Worm (Caenorhabditis elegans) whole organism, L4 larva: ENCODE measurements around the gene F20C5.7.

Source experiments
- T20F7.1 ChIP-seq: fragments of 200-800 bp; sonication (Bioruptor generic); optimal IDR thresholded peaks from 2 replicates; lab custom pipeline; 2018; ENCODE audit warnings: mild to moderate bottlenecking, missing genetic modification characterization, missing compliant biosample characterization
- Y5F2A.4 ChIP-seq: fragments of 200-800 bp; sonication (Bioruptor generic); optimal IDR thresholded peaks from 2 replicates; lab custom pipeline; 2018; ENCODE audit warnings: mild to moderate bottlenecking, missing genetic modification characterization, missing compliant biosample characterization
- Y75B8A.6 ChIP-seq: fragments of 200-800 bp; sonication (Bioruptor generic); IDR thresholded peaks from 2 replicates; pipeline ENCODE4 v1.3.6; 2022; ENCODE audit warnings: missing genetic modification reagents, missing genetic modification characterization, missing compliant biosample characterization
- arid-1 ChIP-seq: fragments of 200-800 bp; sonication (Bioruptor generic); conservative IDR thresholded peaks from 2 replicates; pipeline ENCODE4 v1.3.6; 2022; ENCODE audit warnings: missing genetic modification reagents, missing genetic modification characterization, missing compliant biosample characterization
- ceh-20 ChIP-seq: fragments of 200-800 bp; sonication (Bioruptor generic); IDR thresholded peaks from 2 replicates; pipeline ENCODE4 v1.3.6; 2022; ENCODE audit warnings: missing genetic modification reagents, missing genetic modification characterization, missing compliant biosample characterization
- ceh-28 ChIP-seq: fragments of 150-350 bp; optimal IDR thresholded peaks from 2 replicates; lab custom pipeline; 2014; ENCODE audit warnings: missing biosample characterization, missing genetic modification reagents, missing genetic modification characterization
- ceh-32 ChIP-seq: sonication (generic microtip); optimal IDR thresholded peaks from 2 replicates; lab custom pipeline; 2016; ENCODE audit warnings: mild to moderate bottlenecking, missing genetic modification characterization, missing compliant biosample characterization; ENCODE audit not compliant: poor library complexity
- ceh-62 ChIP-seq: sonication (generic microtip); optimal IDR thresholded peaks from 2 replicates; lab custom pipeline; 2017; ENCODE audit warnings: missing biosample characterization, missing genetic modification characterization
- ces-1 ChIP-seq: fragments of 150-350 bp; sonication (generic microtip); optimal IDR thresholded peaks from 4 replicates; lab custom pipeline; 2014; ENCODE audit warnings: missing biosample characterization, missing genetic modification reagents, missing genetic modification characterization
- cey-2 ChIP-seq: sonication (generic microtip); optimal IDR thresholded peaks from 3 replicates; lab custom pipeline; 2017; ENCODE audit warnings: missing genetic modification characterization, mild to moderate bottlenecking, missing compliant biosample characterization, antibody characterized with exemption, borderline replicate concordance; ENCODE audit not compliant: insufficient read depth
- daf-12 ChIP-seq: fragments of 150-350 bp; optimal IDR thresholded peaks from 2 replicates; lab custom pipeline; 2014; ENCODE audit warnings: missing biosample characterization, missing genetic modification reagents, missing genetic modification characterization
- daf-16 ChIP-seq, 3 experiments: sonication (generic microtip); optimal IDR thresholded peaks; 2 replicates each; lab custom pipeline; 2016 to 2017; ENCODE audit warnings: missing genetic modification characterization in 3 of 3, missing genetic modification reagents in 3 of 3, mild to moderate bottlenecking in 2 of 3, missing compliant biosample characterization in 2 of 3, missing biosample characterization in 1 of 3, moderate library complexity in 1 of 3
- daf-19 ChIP-seq: fragments of 200-800 bp; sonication (Bioruptor generic); conservative IDR thresholded peaks from 2 replicates; pipeline ENCODE4 v1.3.6; 2022; ENCODE audit warnings: missing genetic modification characterization, missing compliant biosample characterization
- daf-8 ChIP-seq: fragments of 200-800 bp; sonication (Bioruptor generic); IDR thresholded peaks from 2 replicates; pipeline ENCODE4 v1.3.6; 2022; ENCODE audit warnings: missing genetic modification characterization, missing compliant biosample characterization
- dmd-9 ChIP-seq: fragments of 200-800 bp; sonication (Bioruptor generic); IDR thresholded peaks from 2 replicates; pipeline ENCODE4 v1.3.6; 2022; ENCODE audit warnings: missing genetic modification reagents, missing genetic modification characterization, missing compliant biosample characterization
- dve-1 ChIP-seq: sonication (generic microtip); optimal IDR thresholded peaks from 2 replicates; lab custom pipeline; 2017; ENCODE audit warnings: antibody characterized with exemption, mild to moderate bottlenecking, missing genetic modification characterization, missing compliant biosample characterization; ENCODE audit not compliant: insufficient read depth
- egl-27 ChIP-seq: sonication (generic microtip); optimal IDR thresholded peaks from 3 replicates; lab custom pipeline; 2017; ENCODE audit warnings: missing biosample characterization, missing genetic modification reagents, missing genetic modification characterization
- gei-8 ChIP-seq: fragments of 200-800 bp; sonication (Bioruptor generic); optimal IDR thresholded peaks from 2 replicates; lab custom pipeline; 2018; ENCODE audit warnings: mild to moderate bottlenecking, missing genetic modification characterization, missing compliant biosample characterization
- hif-1 ChIP-seq, 2 experiments: sonication (generic microtip); optimal IDR thresholded peaks; 2 replicates each; lab custom pipeline; 2016 to 2017; ENCODE audit warnings: missing compliant biosample characterization in 2 of 2, missing genetic modification characterization in 2 of 2, missing genetic modification reagents in 2 of 2, missing genotype in 2 of 2, mild to moderate bottlenecking in 1 of 2
- jun-1 ChIP-seq: fragments of 150-350 bp; optimal IDR thresholded peaks from 2 replicates; lab custom pipeline; 2014; ENCODE audit warnings: missing biosample characterization, missing genetic modification reagents, missing genetic modification characterization
- lin-13 ChIP-seq: fragments of 150-350 bp; optimal IDR thresholded peaks from 2 replicates; lab custom pipeline; 2014; ENCODE audit warnings: missing biosample characterization, missing genetic modification reagents, missing genetic modification characterization
- lin-15B ChIP-seq: fragments of 150-350 bp; sonication (generic microtip); optimal IDR thresholded peaks from 3 replicates; lab custom pipeline; 2014; ENCODE audit warnings: missing biosample characterization, missing genetic modification characterization
- lin-29 ChIP-seq: fragments of 200-800 bp; sonication (Bioruptor generic); IDR thresholded peaks from 2 replicates; pipeline ENCODE4 v1.3.6; 2022; ENCODE audit warnings: missing genetic modification reagents, missing genetic modification characterization, missing compliant biosample characterization
- lin-39 ChIP-seq: fragments of 150-350 bp; optimal IDR thresholded peaks from 2 replicates; lab custom pipeline; 2014; ENCODE audit warnings: missing biosample characterization, missing genetic modification reagents, missing genetic modification characterization
- lsy-2 ChIP-seq, 2 experiments: fragments of 150-350 bp in 1 of 2; sonication (generic microtip) in 1 of 2; optimal IDR thresholded peaks; 2 replicates each; lab custom pipeline; 2014 to 2017; ENCODE audit warnings: missing biosample characterization in 2 of 2, missing genetic modification characterization in 2 of 2
- madf-5 ChIP-seq, 2 experiments: fragments of 200-800 bp; sonication (Bioruptor generic); IDR thresholded peaks; 2 replicates each; pipeline ENCODE4 v1.3.6; 2022; ENCODE audit warnings: missing compliant biosample characterization in 2 of 2, missing genetic modification characterization in 2 of 2
- mdl-1 ChIP-seq, 2 experiments: fragments of 150-350 bp in 1 of 2; sonication (generic microtip) in 1 of 2; optimal IDR thresholded peaks; 2 replicates each; lab custom pipeline; 2014 to 2017; ENCODE audit warnings: missing biosample characterization in 2 of 2, missing genetic modification characterization in 2 of 2
- mes-2 ChIP-seq: sonication (generic microtip); optimal IDR thresholded peaks from 2 replicates; lab custom pipeline; 2016; ENCODE audit warnings: missing genotype, mild to moderate bottlenecking, missing genetic modification characterization, missing compliant biosample characterization; ENCODE audit not compliant: poor library complexity, severe bottlenecking
- mxl-2 ChIP-seq: fragments of 200-800 bp; sonication (Bioruptor generic); conservative IDR thresholded peaks from 2 replicates; pipeline ENCODE4 v1.3.6; 2022; ENCODE audit warnings: missing genetic modification reagents, missing genetic modification characterization, missing compliant biosample characterization
- mxl-3 ChIP-seq: fragments of 200-800 bp; sonication (Bioruptor generic); optimal IDR thresholded peaks from 2 replicates; lab custom pipeline; 2018; ENCODE audit warnings: mild to moderate bottlenecking, missing genetic modification characterization, missing compliant biosample characterization
- nhr-111 ChIP-seq: fragments of 200-800 bp; sonication (Bioruptor generic); optimal IDR thresholded peaks from 2 replicates; lab custom pipeline; 2018; ENCODE audit warnings: mild to moderate bottlenecking, missing genetic modification characterization, missing compliant biosample characterization
- nhr-237 ChIP-seq: sonication (generic microtip); optimal IDR thresholded peaks from 2 replicates; lab custom pipeline; 2017; ENCODE audit warnings: missing biosample characterization, missing genetic modification characterization
- nhr-48 ChIP-seq: sonication (generic microtip); optimal IDR thresholded peaks from 2 replicates; lab custom pipeline; 2016; ENCODE audit warnings: mild to moderate bottlenecking, missing genetic modification characterization, missing compliant biosample characterization
- nhr-76 ChIP-seq: fragments of 150-350 bp; optimal IDR thresholded peaks from 2 replicates; lab custom pipeline; 2014; ENCODE audit warnings: missing biosample characterization, missing genetic modification characterization
- pha-4 ChIP-seq, 2 experiments: fragments of 150-350 bp in 1 of 2; fragments of 200-800 bp in 1 of 2; sonication (Bioruptor generic) in 1 of 2; IDR thresholded peaks in 1 of 2; optimal IDR thresholded peaks in 1 of 2; 2 replicates each; pipeline versions ENCODE4 v1.3.6 to Lab custom; 2014 to 2022; ENCODE audit warnings: missing genetic modification characterization in 2 of 2, missing genetic modification reagents in 2 of 2, missing biosample characterization in 1 of 2, missing compliant biosample characterization in 1 of 2
- pqm-1 ChIP-seq: sonication (generic microtip); optimal IDR thresholded peaks from 2 replicates; lab custom pipeline; 2017; ENCODE audit warnings: missing biosample characterization, missing genetic modification characterization
- saeg-2 ChIP-seq: fragments of 200-800 bp; sonication (Bioruptor generic); IDR thresholded peaks from 2 replicates; pipeline ENCODE4 v1.3.6; 2022; ENCODE audit warnings: missing genetic modification reagents, missing genetic modification characterization, missing compliant biosample characterization
- sdz-12 ChIP-seq: fragments of 200-800 bp; sonication (Bioruptor generic); optimal IDR thresholded peaks from 2 replicates; lab custom pipeline; 2018; ENCODE audit warnings: mild to moderate bottlenecking, missing genetic modification characterization, missing compliant biosample characterization
- spr-3 ChIP-seq: fragments of 200-800 bp; sonication (Bioruptor generic); optimal IDR thresholded peaks from 2 replicates; lab custom pipeline; 2018; ENCODE audit warnings: mild to moderate bottlenecking, missing genetic modification characterization, missing compliant biosample characterization
- tag-97 ChIP-seq: fragments of 200-800 bp; sonication (Bioruptor generic); IDR thresholded peaks from 2 replicates; pipeline ENCODE4 v1.3.6; 2022; ENCODE audit warnings: missing genetic modification characterization, missing compliant biosample characterization
- zfp-2 ChIP-seq: sonication (generic microtip); optimal IDR thresholded peaks from 2 replicates; lab custom pipeline; 2016; ENCODE audit warnings: mild to moderate bottlenecking, missing genetic modification characterization, missing compliant biosample characterization
- ztf-11 ChIP-seq: fragments of 150-350 bp; optimal IDR thresholded peaks from 2 replicates; lab custom pipeline; 2014; ENCODE audit warnings: missing biosample characterization, missing genetic modification characterization
- ztf-7 ChIP-seq: fragments of 150-350 bp; optimal IDR thresholded peaks from 2 replicates; lab custom pipeline; 2014; ENCODE audit warnings: missing biosample characterization, missing genetic modification characterization

The F20C5.7 gene

ce11 chrIV:8745591-8746302 is at the start of gene F20C5.7, which contains the start of gene parg-1:
F20C5.7 (minus strand) TSS chrIV:8745691.
parg-1 (plus strand) TSS chrIV:8746252.
- no peak for TF ChIP-seq ceh-20 (GFP tag; lab: Robert Waterston, UW)
- TF ChIP-seq pqm-1, result no peak
- TF ChIP-seq daf-8 (GFP tag; lab: Robert Waterston, UW), result no peak
- TF ChIP-seq pha-4 (GFP tag; IDR thresholded peaks at IDR 0.05; lab: Robert Waterston, UW), result no peak
- no peak for TF ChIP-seq pha-4 (tag; optimal IDR thresholded peaks at IDR 0.05; lab: Kevin White, UChicago)
- TF ChIP-seq dve-1 (tag; lab: Kevin White, UChicago), result no peak
- no peak for TF ChIP-seq Y5F2A.4 (GFP tag; lab: Kevin White, UChicago)
- no peak for TF ChIP-seq ztf-11 (tag; lab: Kevin White, UChicago)
- TF ChIP-seq zfp-2 (tag; lab: Kevin White, UChicago), result no peak
- no peak for TF ChIP-seq ceh-32 (tag; lab: Kevin White, UChicago)
- TF ChIP-seq nhr-76, result no peak
- no peak for TF ChIP-seq lin-39 (tag; lab: Kevin White, UChicago)
- TF ChIP-seq, all 104 proteins: peak for 0

ce11 chrIV:8794895-8795665 is 49.6 kb upstream of the F20C5.7 start:
- TF ChIP-seq daf-16 (GFP tag; optimal IDR thresholded peaks at IDR 0.05; lab: Kevin White, UChicago) (peak; percentile 51 to 71), daf-16 (tag; optimal IDR thresholded peaks at IDR 0.05; lab: Kevin White, UChicago) (peak; percentile 62), ceh-32 (tag; lab: Kevin White, UChicago) (peak; percentile 15), nhr-48 (peak; percentile 83), daf-19 (GFP tag; lab: Robert Waterston, UW) (no peak), dmd-9 (GFP tag; lab: Robert Waterston, UW) (no peak), sdz-12 (GFP tag; lab: Kevin White, UChicago) (peak; percentile 31), saeg-2 (0 out of 2 replicates have a peak, but pooled peaks have one; percentile 70), ceh-28 (peak; percentile 30), madf-5 (GFP tag; IDR thresholded peaks at IDR 0.05; lab: Robert Waterston, UW) (no peak), spr-3 (peak; percentile 68), hif-1 (tag; optimal IDR thresholded peaks at IDR 0.05; lab: Kevin White, UChicago) (peak; percentile 16 to 90), mxl-3 (GFP tag; lab: Kevin White, UChicago) (peak; percentile 93), arid-1 (GFP tag; lab: Robert Waterston, UW) (0 out of 2 replicates have a peak, but pooled peaks have one; percentile 18), jun-1 (tag; lab: Kevin White, UChicago) (peak; percentile 52), lsy-2 (tag; optimal IDR thresholded peaks at IDR 0.05; lab: Kevin White, UChicago) (peak; percentile 70 to 78), ces-1 (GFP tag; lab: Kevin White, UChicago) (peak; percentile 1), lin-13 (GFP tag; lab: Kevin White, UChicago) (peak; percentile 81), ceh-62 (tag; lab: Kevin White, UChicago) (no peak), Y5F2A.4 (GFP tag; lab: Kevin White, UChicago) (no peak), lin-15B (tag; lab: Kevin White, UChicago) (no peak), nhr-76 (no peak), nhr-237 (no peak), daf-12 (tag; lab: Kevin White, UChicago) (no peak), ceh-20 (GFP tag; lab: Robert Waterston, UW) (peak; percentile 68), mdl-1 (tag; optimal IDR thresholded peaks at IDR 0.05; lab: Kevin White, UChicago) (peak; percentile 73 to 97), nhr-111 (no peak), ztf-11 (tag; lab: Kevin White, UChicago) (no peak), egl-27 (no peak), T20F7.1 (GFP tag; lab: Kevin White, UChicago) (peak; percentile 86), lin-29 (GFP tag; lab: Robert Waterston, UW) (peak; percentile 37; the same call in 1 of the 2 replicates), ztf-7 (tag; lab: Kevin White, UChicago) (no peak), mxl-2 (GFP tag; lab: Robert Waterston, UW) (no peak), gei-8 (GFP tag; lab: Kevin White, UChicago) (peak; percentile 68), cey-2 (peak; percentile 93), mes-2 (tag; lab: Kevin White, UChicago) (peak; percentile 57), Y75B8A.6 (GFP tag; lab: Robert Waterston, UW) (no peak), tag-97 (no peak), daf-8 (GFP tag; lab: Robert Waterston, UW) (no peak)
